Worm (Caenorhabditis elegans): ENCODE data around the gene H04D03.2.

Gene H04D03.2

DNA sequence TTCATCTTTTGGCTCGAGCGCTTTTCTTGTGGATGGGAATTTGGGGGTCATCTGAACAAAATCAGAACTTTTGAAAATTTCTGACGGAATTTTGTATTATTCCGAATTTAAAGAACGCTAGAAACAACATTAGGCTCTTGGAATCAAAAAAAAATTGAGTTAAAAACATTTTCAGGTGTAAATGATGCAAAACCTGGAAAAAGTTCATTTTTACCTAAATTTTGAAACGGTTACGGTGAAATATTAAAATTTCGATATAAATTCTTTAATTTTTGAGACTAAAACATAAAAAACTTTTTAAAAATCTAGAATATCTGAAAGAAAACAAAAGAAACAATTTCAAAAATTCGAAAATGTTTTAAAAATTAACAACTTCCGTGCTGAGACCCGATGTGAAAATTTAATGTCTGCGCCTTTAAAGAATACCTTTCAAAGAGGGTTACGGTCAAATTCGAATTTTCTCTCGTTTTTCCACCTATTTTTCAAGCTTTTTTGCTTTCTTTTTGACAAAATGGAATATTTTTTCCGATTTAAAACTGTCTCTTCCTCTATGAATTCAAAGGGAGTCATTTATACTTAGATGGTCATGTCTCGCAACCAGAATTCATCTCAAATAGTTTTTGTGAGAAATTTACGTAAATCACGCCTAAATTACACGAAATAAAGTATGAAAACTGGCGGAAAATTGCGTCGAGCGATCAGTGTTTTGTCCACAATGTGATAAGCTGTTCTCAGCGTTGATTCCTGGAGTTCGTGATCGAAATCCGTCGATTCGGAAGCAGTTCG is at the start of gene H04D03.2, which contains the start of gene ecps-2:
Gene H04D03.2, minus strand, starts transcription at position 51 of the 786 bp plus-strand sequence.
Gene ecps-2, plus strand, starts transcription at position 736 of the 786 bp plus-strand sequence.
- TF ChIP-seq ceh-16 (tag; optimal IDR thresholded peaks at IDR 0.05) (no peak), ztf-4 (tag; optimal IDR thresholded peaks at IDR 0.05) (no peak), nhr-237 (tag; optimal IDR thresholded peaks at IDR 0.05) (no peak), sma-9 (GFP tag; optimal IDR thresholded peaks at IDR 0.05) (no peak), sma-9 (tag; optimal IDR thresholded peaks at IDR 0.05) (no peak), peb-1 (tag; optimal IDR thresholded peaks at IDR 0.05) (no peak), lin-13 (GFP tag; optimal IDR thresholded peaks at IDR 0.05) (no peak), blmp-1 (tag; optimal IDR thresholded peaks at IDR 0.05; ENCODE audit: insufficient read depth) (no peak), unc-39 (tag; optimal IDR thresholded peaks at IDR 0.05) (no peak), ZK546.5 (tag; optimal IDR thresholded peaks at IDR 0.05) (no peak), mdl-1 (tag; optimal IDR thresholded peaks at IDR 0.05) (no peak), skn-1 (tag; optimal IDR thresholded peaks at IDR 0.05) (no peak)

DNA sequence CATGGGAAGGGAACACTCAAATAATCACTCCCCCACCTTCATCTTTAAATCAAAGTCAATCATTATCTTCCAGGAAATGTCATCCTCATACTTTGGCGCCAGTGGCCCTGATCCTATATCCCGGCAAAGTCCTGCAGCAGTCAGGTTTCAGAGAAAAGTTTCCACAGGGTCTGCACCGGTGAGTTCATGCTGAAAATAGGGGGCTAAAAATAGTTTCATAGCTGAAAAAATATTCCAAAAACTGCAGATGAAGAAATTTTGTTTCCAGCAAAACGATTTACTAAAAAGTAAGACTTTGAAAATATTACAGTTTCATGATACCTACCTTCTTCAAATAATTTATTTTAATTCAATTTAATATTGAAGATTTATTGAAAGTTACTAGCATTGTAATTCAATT is 45.8 kb upstream of the H04D03.2 start, which contains the start of gene ptr-25:
Gene ptr-25, plus strand, starts transcription at position 73 of the 400 bp plus-strand sequence.
- TF ChIP-seq mdl-1 (tag; optimal IDR thresholded peaks at IDR 0.05) (no peak), nhr-21 (tag; optimal IDR thresholded peaks at IDR 0.05) (no peak), lsy-2 (tag; optimal IDR thresholded peaks at IDR 0.05) (no peak), sma-3 (GFP tag; optimal IDR thresholded peaks at IDR 0.05) (no peak), nhr-11 (tag; optimal IDR thresholded peaks at IDR 0.05) (no peak), blmp-1 (tag; optimal IDR thresholded peaks at IDR 0.05; ENCODE audit: insufficient read depth) (no peak), mab-5 (tag; optimal IDR thresholded peaks at IDR 0.05) (no peak), alr-1 (tag; optimal IDR thresholded peaks at IDR 0.05) (no peak), nhr-77 (tag; optimal IDR thresholded peaks at IDR 0.05) (no peak), fos-1 (tag; optimal IDR thresholded peaks at IDR 0.05) (no peak), ztf-4 (tag; optimal IDR thresholded peaks at IDR 0.05) (no peak), lin-39 (tag; optimal IDR thresholded peaks at IDR 0.05) (no peak), lin-13 (GFP tag; optimal IDR thresholded peaks at IDR 0.05) (no peak), nhr-6 (tag; optimal IDR thresholded peaks at IDR 0.05) (no peak)

DNA sequence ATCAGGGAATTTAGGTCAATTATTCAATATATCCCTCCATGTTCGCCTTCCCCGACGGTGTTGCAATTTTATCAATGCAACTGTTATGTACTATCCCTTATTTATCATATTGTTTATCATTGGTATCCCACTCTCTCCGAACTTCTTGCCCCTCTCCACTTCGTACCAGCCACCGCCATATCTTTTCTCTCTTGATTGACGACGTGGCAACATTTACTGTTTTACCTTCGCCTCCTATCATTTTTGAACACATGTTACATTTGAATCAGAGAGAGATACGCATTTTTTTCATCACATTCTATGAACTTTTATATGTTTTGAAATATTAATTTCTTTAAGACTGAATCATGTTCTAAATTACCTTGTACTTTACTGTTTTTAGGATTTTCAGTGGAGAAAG is 44.2 kb upstream of the H04D03.2 start:
- TF ChIP-seq C34F6.9 (tag; optimal IDR thresholded peaks at IDR 0.05) (no peak), nhr-129 (tag; optimal IDR thresholded peaks at IDR 0.05) (no peak), ztf-11 (tag; optimal IDR thresholded peaks at IDR 0.05) (no peak), crh-2 (tag; optimal IDR thresholded peaks at IDR 0.05) (peak; percentile 57), nhr-21 (tag; optimal IDR thresholded peaks at IDR 0.05) (peak; percentile 35), blmp-1 (tag; optimal IDR thresholded peaks at IDR 0.05; ENCODE audit: insufficient read depth) (no peak), sma-3 (GFP tag; optimal IDR thresholded peaks at IDR 0.05) (peak; percentile 56), dmd-4 (tag; optimal IDR thresholded peaks at IDR 0.05) (no peak)

DNA sequence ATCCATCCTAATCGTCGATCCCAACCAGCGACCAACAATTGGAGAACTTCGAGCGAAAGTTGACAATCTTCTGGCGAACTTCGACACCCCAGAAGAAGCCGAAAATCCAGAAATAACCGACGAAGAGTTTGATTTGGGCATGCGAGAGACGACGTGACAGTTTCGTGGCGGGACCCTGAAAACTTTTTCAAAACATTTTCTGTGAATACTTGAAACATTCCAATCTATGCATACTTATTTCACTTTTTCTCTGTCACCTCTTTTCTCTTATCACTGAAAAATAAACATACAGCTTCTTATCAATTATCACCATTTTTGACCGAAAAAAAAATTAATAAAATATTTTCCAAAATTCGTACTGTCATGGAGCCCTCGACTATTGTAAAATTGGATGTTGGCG is 39.8 kb upstream of the H04D03.2 start, which contains the start of gene D2045.8:
Gene D2045.8, plus strand, starts transcription at position 301 of the 400 bp plus-strand sequence.
- TF ChIP-seq dmd-4 (tag; optimal IDR thresholded peaks at IDR 0.05), result no peak
- peak; percentile 36 for TF ChIP-seq skn-1 (tag; optimal IDR thresholded peaks at IDR 0.05)

DNA sequence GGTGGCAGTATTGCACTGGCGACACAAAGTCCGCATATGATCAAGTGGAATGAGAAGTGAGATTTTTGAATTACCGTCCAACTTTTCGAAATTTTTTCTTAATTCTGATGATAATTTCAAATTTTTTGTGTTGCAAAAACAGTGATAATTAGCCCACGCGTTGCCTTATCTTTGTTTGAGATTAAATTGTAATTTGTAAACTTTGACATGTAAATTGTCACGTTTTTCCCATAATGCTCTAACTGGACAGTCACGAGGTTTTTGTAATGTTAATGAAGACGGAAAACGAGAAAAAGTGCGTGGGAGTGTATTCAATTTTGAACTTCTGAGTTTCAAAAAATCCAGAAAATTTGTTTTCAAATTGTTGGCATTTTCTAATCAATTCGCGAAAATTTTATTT is 39.3 kb upstream of the H04D03.2 start:
- no peak for TF ChIP-seq peb-1 (tag; optimal IDR thresholded peaks at IDR 0.05)
- no peak for TF ChIP-seq elt-3 (tag; optimal IDR thresholded peaks at IDR 0.05)
- no peak for TF ChIP-seq Y55F3AM.14 (GFP tag; optimal IDR thresholded peaks at IDR 0.05)
- no peak for TF ChIP-seq sma-9 (GFP tag; optimal IDR thresholded peaks at IDR 0.05)
- TF ChIP-seq sma-9 (tag; optimal IDR thresholded peaks at IDR 0.05), result no peak
- TF ChIP-seq fos-1 (tag; optimal IDR thresholded peaks at IDR 0.05), result no peak
- TF ChIP-seq nhr-25 (tag; optimal IDR thresholded peaks at IDR 0.05), result no peak
- peak; percentile 63 for TF ChIP-seq skn-1 (tag; optimal IDR thresholded peaks at IDR 0.05)

DNA sequence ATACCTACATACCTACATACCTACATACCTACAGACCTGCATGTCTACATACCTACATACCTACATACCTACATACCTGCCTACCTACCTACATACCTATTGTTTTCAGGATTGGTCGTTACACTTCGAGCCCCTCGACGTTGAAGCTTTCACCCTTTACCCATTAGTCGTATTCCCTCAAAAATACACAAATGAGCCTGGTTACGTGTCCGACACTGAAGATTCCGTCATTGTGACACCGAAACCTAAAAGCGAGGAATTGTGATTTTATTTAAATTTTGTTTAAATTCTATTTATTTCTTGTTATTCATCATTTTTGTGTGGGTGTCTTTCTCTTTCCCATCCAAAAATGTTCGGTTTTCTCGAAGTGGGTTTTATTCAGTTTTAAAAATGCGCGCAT is 37.0 kb upstream of the H04D03.2 start, which contains the start of gene D2045.7:
Gene D2045.7, plus strand, starts transcription at position 301 of the 400 bp plus-strand sequence.
- TF ChIP-seq lin-11 (tag; optimal IDR thresholded peaks at IDR 0.05), result no peak
- no peak for TF ChIP-seq lsy-2 (tag; optimal IDR thresholded peaks at IDR 0.05)
- no peak for TF ChIP-seq ZK546.5 (tag; optimal IDR thresholded peaks at IDR 0.05)
- no peak for TF ChIP-seq fos-1 (tag; optimal IDR thresholded peaks at IDR 0.05)
- TF ChIP-seq aly-2 (tag; optimal IDR thresholded peaks at IDR 0.05), result no peak
- no peak for TF ChIP-seq mab-5 (tag; optimal IDR thresholded peaks at IDR 0.05)
- no peak for TF ChIP-seq nhr-129 (tag; optimal IDR thresholded peaks at IDR 0.05)
- TF ChIP-seq nhr-10 (tag; optimal IDR thresholded peaks at IDR 0.05), result no peak
- no peak for TF ChIP-seq nhr-77 (tag; optimal IDR thresholded peaks at IDR 0.05)
- no peak for TF ChIP-seq peb-1 (tag; optimal IDR thresholded peaks at IDR 0.05)
- TF ChIP-seq nhr-237 (tag; optimal IDR thresholded peaks at IDR 0.05), result no peak
- no peak for TF ChIP-seq crh-2 (tag; optimal IDR thresholded peaks at IDR 0.05)
- no peak for TF ChIP-seq nhr-6 (tag; optimal IDR thresholded peaks at IDR 0.05)
